Fruit fly (Drosophila melanogaster) whole organism, prepupa: Measurements from ENCODE around the gene G6P.

Experiments
- Blimp-1 ChIP-seq: fragments of 200-800 bp; sonication (Bioruptor generic); optimal IDR thresholded peaks from 3 replicates; lab custom pipeline; 2017; ENCODE audit warnings: missing biosample characterization, missing genetic modification characterization, mild to moderate bottlenecking, moderate library complexity, missing genetic modification reagents
- CG10631 ChIP-seq: fragments of 200-800 bp; sonication (Bioruptor generic); optimal IDR thresholded peaks from 2 replicates; lab custom pipeline; 2016; ENCODE audit warnings: missing biosample characterization, missing genetic modification characterization
- CG10669 ChIP-seq: fragments of 200-800 bp; sonication (Bioruptor generic); optimal IDR thresholded peaks from 3 replicates; lab custom pipeline; 2018; ENCODE audit warnings: missing biosample characterization, mild to moderate bottlenecking, missing genetic modification characterization, moderate library complexity
- CG11762 ChIP-seq: fragments of 200-800 bp; sonication (Bioruptor generic); optimal IDR thresholded peaks from 3 replicates; lab custom pipeline; 2016; ENCODE audit warnings: missing biosample characterization, missing genetic modification characterization; ENCODE audit not compliant: insufficient read depth
- CG15336 ChIP-seq: fragments of 200-800 bp; sonication (Bioruptor generic); IDR thresholded peaks from 2 replicates; pipeline ENCODE4 v1.3.6; 2022; ENCODE audit warnings: missing biosample characterization, missing genetic modification characterization
- CG3032 ChIP-seq: fragments of 200-800 bp; optimal IDR thresholded peaks from 2 replicates; lab custom pipeline; 2019; ENCODE audit warnings: missing biosample characterization, mild to moderate bottlenecking, missing genetic modification characterization, moderate library complexity
- CG32006 ChIP-seq: fragments of 200-800 bp; sonication (Bioruptor generic); optimal IDR thresholded peaks from 3 replicates; lab custom pipeline; 2017; ENCODE audit warnings: missing biosample characterization, mild to moderate bottlenecking, missing genetic modification characterization
- CG34406 ChIP-seq: fragments of 200-800 bp; sonication (Bioruptor generic); optimal IDR thresholded peaks from 3 replicates; lab custom pipeline; 2016; ENCODE audit warnings: missing biosample characterization, missing genetic modification characterization
- CG3919 ChIP-seq: fragments of 200-800 bp; sonication (Bioruptor generic); optimal IDR thresholded peaks from 3 replicates; lab custom pipeline; 2016; ENCODE audit warnings: missing biosample characterization, missing genetic modification characterization
- CG6276 ChIP-seq: fragments of 200-800 bp; sonication (Bioruptor generic); optimal IDR thresholded peaks from 2 replicates; lab custom pipeline; 2017; ENCODE audit warnings: missing biosample characterization, mild to moderate bottlenecking, missing genetic modification characterization
- CG6792 ChIP-seq: fragments of 200-800 bp; sonication (Bioruptor generic); optimal IDR thresholded peaks from 3 replicates; lab custom pipeline; 2016; ENCODE audit warnings: missing biosample characterization, missing genetic modification characterization
- CG6808 ChIP-seq: fragments of 200-800 bp; sonication (Bioruptor generic); optimal IDR thresholded peaks from 3 replicates; lab custom pipeline; 2017; ENCODE audit warnings: missing biosample characterization, missing genetic modification characterization, mild to moderate bottlenecking, moderate library complexity, missing genetic modification reagents
- CG6854 ChIP-seq: fragments of 200-800 bp; sonication (Bioruptor generic); optimal IDR thresholded peaks from 2 replicates; lab custom pipeline; 2017; ENCODE audit warnings: missing biosample characterization, mild to moderate bottlenecking, missing genetic modification characterization
- CG8119 ChIP-seq: fragments of 200-800 bp; sonication (Bioruptor generic); IDR thresholded peaks from 3 replicates; pipeline ENCODE4 v1.3.6; 2022; ENCODE audit warnings: missing biosample characterization, missing genetic modification characterization
- CG8319 ChIP-seq: fragments of 200-800 bp; sonication (Bioruptor generic); optimal IDR thresholded peaks from 3 replicates; lab custom pipeline; 2016; ENCODE audit warnings: missing biosample characterization, missing genetic modification characterization
- CG9139 ChIP-seq: fragments of 200-800 bp; sonication (Bioruptor generic); optimal IDR thresholded peaks from 3 replicates; lab custom pipeline; 2017; ENCODE audit warnings: missing biosample characterization, mild to moderate bottlenecking, missing genetic modification characterization
- Eip75B ChIP-seq: fragments of 200-800 bp; sonication (Bioruptor generic); optimal IDR thresholded peaks from 3 replicates; lab custom pipeline; 2016; ENCODE audit warnings: missing biosample characterization, missing genetic modification characterization
- Eip78C ChIP-seq: fragments of 200-800 bp; sonication (Bioruptor generic); peaks from one replicate; lab custom pipeline; 2016; ENCODE audit warnings: missing biosample characterization, missing genetic modification characterization
- Eip93F ChIP-seq: fragments of 200-800 bp; sonication (Bioruptor generic); optimal IDR thresholded peaks from 2 replicates; lab custom pipeline; 2016; ENCODE audit warnings: missing biosample characterization, mild to moderate bottlenecking, missing genetic modification characterization
- Ets96B ChIP-seq: fragments of 200-800 bp; optimal IDR thresholded peaks from 2 replicates; lab custom pipeline; 2019; ENCODE audit warnings: missing biosample characterization, mild to moderate bottlenecking, missing genetic modification characterization, moderate library complexity
- Gug ChIP-seq: fragments of 200-800 bp; sonication (Bioruptor generic); IDR thresholded peaks from 2 replicates; pipeline ENCODE4 v1.3.6; 2022; ENCODE audit warnings: missing biosample characterization, missing genetic modification characterization
- Hr38 ChIP-seq: sonication (Bioruptor generic); optimal IDR thresholded peaks from 2 replicates; lab custom pipeline; 2016; ENCODE audit warnings: missing biosample characterization, missing genetic modification characterization
- Hr39 ChIP-seq: fragments of 200-800 bp; sonication (Bioruptor generic); optimal IDR thresholded peaks from 2 replicates; lab custom pipeline; 2016; ENCODE audit warnings: missing biosample characterization, missing genetic modification characterization
- Hr4 ChIP-seq: fragments of 200-800 bp; sonication (Bioruptor generic); optimal IDR thresholded peaks from 3 replicates; lab custom pipeline; 2016; ENCODE audit warnings: missing biosample characterization, missing genetic modification characterization
- Lpt ChIP-seq: fragments of 200-800 bp; sonication (Bioruptor generic); optimal IDR thresholded peaks from 3 replicates; lab custom pipeline; 2016; ENCODE audit warnings: missing biosample characterization, missing genetic modification characterization
- Met ChIP-seq: fragments of 200-800 bp; sonication (Bioruptor generic); optimal IDR thresholded peaks from 3 replicates; lab custom pipeline; 2016; ENCODE audit warnings: missing biosample characterization, missing genetic modification characterization
- OdsH ChIP-seq: fragments of 200-800 bp; sonication (Bioruptor generic); optimal IDR thresholded peaks from 3 replicates; lab custom pipeline; 2016; ENCODE audit warnings: missing biosample characterization, missing genetic modification characterization
- Sox102F ChIP-seq: fragments of 200-800 bp; sonication (Bioruptor generic); optimal IDR thresholded peaks from 2 replicates; lab custom pipeline; 2016; ENCODE audit warnings: missing biosample characterization, mild to moderate bottlenecking, missing genetic modification characterization
- Sox14 ChIP-seq: fragments of 200-800 bp; sonication (Bioruptor generic); optimal IDR thresholded peaks from 3 replicates; lab custom pipeline; 2016; ENCODE audit warnings: missing biosample characterization, missing genetic modification characterization
- Sox15 ChIP-seq: fragments of 200-800 bp; sonication (Bioruptor generic); optimal IDR thresholded peaks from 3 replicates; lab custom pipeline; 2016; ENCODE audit warnings: missing biosample characterization, missing genetic modification characterization
- achi ChIP-seq: fragments of 200-800 bp; sonication (Bioruptor generic); optimal IDR thresholded peaks from 3 replicates; lab custom pipeline; 2016; ENCODE audit warnings: missing biosample characterization, missing genetic modification characterization
- acj6 ChIP-seq: fragments of 200-800 bp; sonication (Bioruptor generic); optimal IDR thresholded peaks from 3 replicates; lab custom pipeline; 2016; ENCODE audit warnings: missing biosample characterization, missing genetic modification characterization
- cyc ChIP-seq: fragments of 200-800 bp; sonication (Bioruptor generic); optimal IDR thresholded peaks from 3 replicates; lab custom pipeline; 2016; ENCODE audit warnings: missing biosample characterization, missing genetic modification characterization
- dsx ChIP-seq: fragments of 200-800 bp; optimal IDR thresholded peaks from 3 replicates; lab custom pipeline; 2019; ENCODE audit warnings: missing biosample characterization, mild to moderate bottlenecking, missing genetic modification characterization, moderate library complexity; ENCODE audit not compliant: poor library complexity, severe bottlenecking
- eg ChIP-seq: fragments of 200-800 bp; sonication (Bioruptor generic); IDR thresholded peaks from 3 replicates; pipeline ENCODE4 v1.3.6; 2022; ENCODE audit warnings: missing biosample characterization, missing genetic modification characterization
- esn ChIP-seq: fragments of 200-800 bp; sonication (Bioruptor generic); optimal IDR thresholded peaks from 2 replicates; lab custom pipeline; 2016; ENCODE audit warnings: missing biosample characterization, mild to moderate bottlenecking, missing genetic modification characterization, moderate library complexity
- fd59A ChIP-seq: fragments of 200-800 bp; sonication (Bioruptor generic); optimal IDR thresholded peaks from 2 replicates; lab custom pipeline; 2017; ENCODE audit warnings: missing biosample characterization, mild to moderate bottlenecking, missing genetic modification characterization, missing genetic modification reagents
- fd85E ChIP-seq: fragments of 200-800 bp; sonication (Bioruptor generic); optimal IDR thresholded peaks from 3 replicates; lab custom pipeline; 2016; ENCODE audit warnings: missing biosample characterization, missing genetic modification characterization
- fkh ChIP-seq: fragments of 200-800 bp; sonication (Bioruptor generic); optimal IDR thresholded peaks from 3 replicates; lab custom pipeline; 2017; ENCODE audit warnings: missing biosample characterization, mild to moderate bottlenecking, missing genetic modification characterization, moderate library complexity
- lz ChIP-seq: fragments of 200-800 bp; sonication (Bioruptor generic); optimal IDR thresholded peaks from 3 replicates; lab custom pipeline; 2016; ENCODE audit warnings: missing biosample characterization, missing genetic modification characterization
- net ChIP-seq: fragments of 200-800 bp; sonication (Bioruptor generic); optimal IDR thresholded peaks from 3 replicates; lab custom pipeline; 2016; ENCODE audit warnings: missing biosample characterization, missing genetic modification characterization
- pdm3 ChIP-seq: fragments of 200-800 bp; sonication (Bioruptor generic); optimal IDR thresholded peaks from 3 replicates; lab custom pipeline; 2016; ENCODE audit warnings: missing biosample characterization, missing genetic modification characterization
- salr ChIP-seq, 2 experiments: fragments of 200-800 bp; sonication (Bioruptor generic); optimal IDR thresholded peaks; 3 replicates each; lab custom pipeline; 2016 to 2018; ENCODE audit warnings: missing biosample characterization in 2 of 2, missing genetic modification characterization in 2 of 2, mild to moderate bottlenecking in 1 of 2
- spab ChIP-seq: fragments of 200-800 bp; sonication (Bioruptor generic); optimal IDR thresholded peaks from 2 replicates; lab custom pipeline; 2017; ENCODE audit warnings: missing biosample characterization, mild to moderate bottlenecking, missing genetic modification characterization, missing genetic modification reagents
- ss ChIP-seq, 2 experiments: fragments of 200-800 bp; sonication (Bioruptor generic); optimal IDR thresholded peaks; 2 replicates in 1 of 2; 3 replicates in 1 of 2; lab custom pipeline; 2017 to 2018; ENCODE audit warnings: mild to moderate bottlenecking in 2 of 2, missing biosample characterization in 2 of 2, missing genetic modification characterization in 2 of 2, moderate library complexity in 1 of 2
- svp ChIP-seq: fragments of 200-800 bp; sonication (Bioruptor generic); peaks from one replicate; lab custom pipeline; 2016; ENCODE audit warnings: missing biosample characterization, missing genetic modification characterization
- topi ChIP-seq: fragments of 200-800 bp; sonication (Bioruptor generic); optimal IDR thresholded peaks from 3 replicates; lab custom pipeline; 2016; ENCODE audit warnings: missing biosample characterization, missing genetic modification characterization
- vri ChIP-seq: fragments of 200-800 bp; sonication (Bioruptor generic); optimal IDR thresholded peaks from 3 replicates; lab custom pipeline; 2016; ENCODE audit warnings: missing biosample characterization, mild to moderate bottlenecking, missing genetic modification characterization

Gene G6P

DNA sequence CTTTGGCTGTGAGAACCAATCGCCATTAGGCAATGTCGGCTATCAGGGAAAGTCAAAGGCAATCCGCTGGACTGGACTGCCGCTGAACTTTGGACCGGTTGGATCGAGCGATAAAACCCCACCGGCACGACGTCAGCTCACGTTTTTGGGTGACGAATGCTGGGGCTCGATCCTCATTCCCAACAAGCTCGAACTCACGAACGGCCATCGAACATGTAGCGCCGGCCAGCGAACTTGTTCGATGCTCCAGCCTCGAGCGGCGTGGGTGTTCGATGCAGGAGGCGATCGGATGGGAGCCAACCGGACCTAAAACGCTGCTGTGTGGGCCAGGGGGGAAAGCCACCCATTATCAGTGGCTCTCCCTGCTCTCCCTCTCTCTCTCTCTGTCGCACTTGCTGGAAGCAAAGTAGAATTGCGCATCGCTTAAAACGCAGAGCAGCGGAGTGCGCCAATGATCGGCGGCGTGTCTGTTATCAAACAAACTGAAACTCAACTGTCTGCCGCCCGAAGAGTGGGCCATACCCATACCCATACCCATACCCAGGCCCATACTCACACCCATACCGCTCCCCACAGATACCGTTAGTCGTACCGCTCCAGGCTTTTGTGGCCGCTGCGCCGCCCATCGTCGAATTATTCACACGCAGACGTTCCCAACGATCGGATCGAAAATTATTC is 10.8 kb downstream of the G6P start, which contains the start of gene daw (continued):
- TF ChIP-seq CG10631 (GFP tag; lab: Kevin White, UChicago) (no peak), Hr4 (GFP tag; lab: Kevin White, UChicago) (no peak), Hr38 (GFP tag; lab: Kevin White, UChicago) (no peak), CG8319 (GFP tag; lab: Kevin White, UChicago) (peak; percentile 39), ss (GFP tag; optimal IDR thresholded peaks at IDR 0.05; lab: Kevin White, UChicago) (peak; percentile 84 to 88), CG9139 (GFP tag; lab: Kevin White, UChicago) (peak; percentile 90), eg (GFP tag; lab: Robert Waterston, UW) (peak; percentile 52; the same call in 1 of the 3 replicates), CG6276 (GFP tag; lab: Kevin White, UChicago) (peak; percentile 84), pdm3 (GFP tag; lab: Kevin White, UChicago) (peak; percentile 11)
- TF ChIP-seq, all 60 proteins: peak for 39

DNA sequence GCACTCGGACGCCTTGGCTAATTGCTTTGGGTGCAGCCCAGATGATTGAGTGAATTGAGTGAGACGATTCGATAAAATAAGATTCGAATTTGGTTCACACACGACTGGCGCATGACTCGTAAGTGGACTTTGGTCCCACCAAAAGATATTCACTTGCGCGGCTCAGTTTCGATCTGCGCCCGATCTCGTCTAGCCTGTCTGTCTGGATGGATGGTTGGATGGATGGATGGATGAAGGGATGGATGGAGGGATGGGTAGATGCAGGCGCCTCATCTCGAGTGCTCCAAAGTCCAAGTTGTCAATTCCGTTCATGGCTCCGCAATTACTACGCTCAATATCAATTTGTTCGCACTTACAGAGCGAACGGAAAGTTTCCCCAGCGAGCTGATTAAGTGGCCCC is 13.0 kb downstream of the G6P start:
- TF ChIP-seq Gug (no peak), svp (GFP tag; lab: Kevin White, UChicago) (peak; percentile 10), CG32006 (GFP tag; lab: Kevin White, UChicago) (no peak), CG6854 (GFP tag; lab: Kevin White, UChicago) (peak; percentile 32), Eip75B (no peak), fd59A (GFP tag; lab: Kevin White, UChicago) (no peak), CG3919 (peak; percentile 43), pdm3 (GFP tag; lab: Kevin White, UChicago) (no peak), fkh (no peak), dsx (GFP tag; lab: Kevin White, UChicago) (no peak), cyc (GFP tag; lab: Kevin White, UChicago) (no peak), Met (GFP tag; lab: Kevin White, UChicago) (no peak), acj6 (GFP tag; lab: Kevin White, UChicago) (no peak), achi (GFP tag; lab: Kevin White, UChicago) (no peak), CG6276 (GFP tag; lab: Kevin White, UChicago) (peak; percentile 88), net (peak; percentile 38), OdsH (GFP tag; lab: Kevin White, UChicago) (no peak), spab (peak; percentile 73), Hr39 (GFP tag; lab: Kevin White, UChicago) (no peak), Eip78C (GFP tag; lab: Kevin White, UChicago) (peak; percentile 76), Ets96B (tag; lab: Kevin White, UChicago) (peak; percentile 33), Eip93F (no peak), CG3032 (tag; lab: Kevin White, UChicago) (peak; percentile 16), vri (GFP tag; lab: Kevin White, UChicago) (no peak), lz (GFP tag; lab: Kevin White, UChicago) (no peak), CG15336 (GFP tag; lab: Robert Waterston, UW) (peak; percentile 43), CG8119 (GFP tag; lab: Robert Waterston, UW) (peak; percentile 59; the same call in 2 of the 3 replicates), CG10669 (GFP tag; lab: Kevin White, UChicago) (peak; percentile 57), Sox15 (GFP tag; lab: Kevin White, UChicago) (no peak), CG6792 (no peak), ss (GFP tag; optimal IDR thresholded peaks at IDR 0.05; lab: Kevin White, UChicago) (peak; percentile 90 to 91), topi (GFP tag; lab: Kevin White, UChicago) (no peak), salr (GFP tag; optimal IDR thresholded peaks at IDR 0.05; lab: Kevin White, UChicago) (no peak), esn (GFP tag; lab: Kevin White, UChicago) (no peak), fd85E (GFP tag; lab: Kevin White, UChicago) (no peak), Lpt (GFP tag; lab: Kevin White, UChicago) (peak; percentile 10), Hr4 (GFP tag; lab: Kevin White, UChicago) (peak; percentile 3), eg (GFP tag; lab: Robert Waterston, UW) (0 out of 3 replicates have a peak, but pooled peaks have one; percentile 37), Sox14 (no peak), CG6808 (GFP tag; lab: Kevin White, UChicago) (peak; percentile 84), CG11762 (GFP tag; lab: Kevin White, UChicago) (no peak), CG34406 (GFP tag; lab: Kevin White, UChicago) (no peak), Blimp-1 (GFP tag; lab: Kevin White, UChicago) (no peak), Sox102F (no peak)
